Worm (Caenorhabditis elegans) whole organism, mixed stage, embryonic: ENCODE results near the gene srh-245.

ENCODE experiments used
- M03D4.4 ChIP-seq: sonication (generic microtip); optimal IDR thresholded peaks from 2 replicates; lab custom pipeline; 2017; ENCODE audit warnings: mild to moderate bottlenecking, missing genetic modification characterization, missing compliant biosample characterization
- bed-3 ChIP-seq: fragments of 200-800 bp; sonication (Bioruptor generic); optimal IDR thresholded peaks from 3 replicates; lab custom pipeline; 2018; ENCODE audit warnings: mild to moderate bottlenecking, missing genetic modification characterization, moderate library complexity, missing compliant biosample characterization
- blmp-1 ChIP-seq: fragments of 150-350 bp; optimal IDR thresholded peaks from 2 replicates; lab custom pipeline; 2014; ENCODE audit warnings: missing biosample characterization, missing genetic modification characterization
- ceh-39 ChIP-seq: fragments of 150-350 bp; optimal IDR thresholded peaks from 2 replicates; lab custom pipeline; 2014; ENCODE audit warnings: missing biosample characterization, missing genetic modification characterization
- ceh-43 ChIP-seq: fragments of 200-800 bp; sonication (Bioruptor generic); optimal IDR thresholded peaks from 2 replicates; lab custom pipeline; 2018; ENCODE audit warnings: mild to moderate bottlenecking, missing genetic modification characterization, moderate library complexity, missing compliant biosample characterization
- ceh-83 ChIP-seq: fragments of 200-800 bp; sonication (Bioruptor generic); optimal IDR thresholded peaks from 2 replicates; lab custom pipeline; 2018; ENCODE audit warnings: mild to moderate bottlenecking, missing genetic modification characterization, missing compliant biosample characterization
- cnd-1 ChIP-seq: fragments of 200-800 bp; sonication (Bioruptor generic); optimal IDR thresholded peaks from 2 replicates; lab custom pipeline; 2018; ENCODE audit warnings: mild to moderate bottlenecking, missing genetic modification characterization, missing compliant biosample characterization
- elt-1 ChIP-seq: sonication (generic microtip); optimal IDR thresholded peaks from 2 replicates; lab custom pipeline; 2017; ENCODE audit warnings: missing genetic modification characterization, mild to moderate bottlenecking, missing compliant biosample characterization, antibody characterized with exemption, moderate library complexity, borderline replicate concordance; ENCODE audit not compliant: insufficient read depth
- elt-3 ChIP-seq: fragments of 150-350 bp; optimal IDR thresholded peaks from 2 replicates; lab custom pipeline; 2014; ENCODE audit warnings: missing biosample characterization, missing genetic modification characterization
- flh-1 ChIP-seq: fragments of 200-800 bp; sonication (Bioruptor generic); optimal IDR thresholded peaks from 2 replicates; lab custom pipeline; 2018; ENCODE audit warnings: mild to moderate bottlenecking, missing genetic modification characterization, moderate library complexity, missing compliant biosample characterization
- ham-2 ChIP-seq: fragments of 200-800 bp; sonication (Bioruptor generic); optimal IDR thresholded peaks from 2 replicates; lab custom pipeline; 2018; ENCODE audit warnings: mild to moderate bottlenecking, missing genetic modification characterization, missing compliant biosample characterization
- hlh-1 ChIP-seq: fragments of 150-350 bp; optimal IDR thresholded peaks from 2 replicates; lab custom pipeline; 2014; ENCODE audit warnings: missing biosample characterization, missing genetic modification reagents, missing genetic modification characterization
- lin-13 ChIP-seq: fragments of 150-350 bp; optimal IDR thresholded peaks from 2 replicates; lab custom pipeline; 2014; ENCODE audit warnings: missing biosample characterization, missing genetic modification characterization
- lin-32 ChIP-seq: fragments of 200-800 bp; sonication (Bioruptor generic); optimal IDR thresholded peaks from 2 replicates; lab custom pipeline; 2018; ENCODE audit warnings: mild to moderate bottlenecking, missing genetic modification characterization, missing compliant biosample characterization
- lsy-2 ChIP-seq: fragments of 150-350 bp; optimal IDR thresholded peaks from 2 replicates; lab custom pipeline; 2014; ENCODE audit warnings: missing biosample characterization, missing genetic modification characterization
- mab-5 ChIP-seq: fragments of 150-350 bp; optimal IDR thresholded peaks from 2 replicates; lab custom pipeline; 2014; ENCODE audit warnings: missing biosample characterization, missing genetic modification characterization
- mep-1 ChIP-seq: fragments of 150-350 bp; optimal IDR thresholded peaks from 2 replicates; lab custom pipeline; 2017; ENCODE audit warnings: missing biosample characterization, missing genetic modification reagents, missing genetic modification characterization, inconsistent platforms
- mls-2 ChIP-seq: sonication (generic microtip); optimal IDR thresholded peaks from 2 replicates; lab custom pipeline; 2016; ENCODE audit warnings: mild to moderate bottlenecking, missing genetic modification characterization, moderate library complexity, missing compliant biosample characterization
- nhr-12 ChIP-seq: fragments of 150-350 bp; optimal IDR thresholded peaks from 2 replicates; lab custom pipeline; 2014; ENCODE audit warnings: missing biosample characterization, missing genetic modification characterization
- nhr-2 ChIP-seq: fragments of 150-350 bp; optimal IDR thresholded peaks from 2 replicates; lab custom pipeline; 2014; ENCODE audit warnings: missing biosample characterization, missing genetic modification characterization
- nhr-237 ChIP-seq: fragments of 150-350 bp; optimal IDR thresholded peaks from 2 replicates; lab custom pipeline; 2014; ENCODE audit warnings: missing biosample characterization, missing genetic modification characterization
- nhr-28 ChIP-seq: fragments of 150-350 bp; optimal IDR thresholded peaks from 2 replicates; lab custom pipeline; 2014; ENCODE audit warnings: missing biosample characterization, missing genetic modification characterization
- nhr-76 ChIP-seq: sonication (generic microtip); optimal IDR thresholded peaks from 2 replicates; lab custom pipeline; 2017; ENCODE audit warnings: missing biosample characterization, missing genetic modification characterization
- pha-4 ChIP-seq: fragments of 150-350 bp; optimal IDR thresholded peaks from 2 replicates; lab custom pipeline; 2018; ENCODE audit warnings: missing biosample characterization, missing genetic modification reagents, missing genetic modification characterization
- sem-2 ChIP-seq: fragments of 200-800 bp; sonication (Bioruptor generic); optimal IDR thresholded peaks from 2 replicates; lab custom pipeline; 2018; ENCODE audit warnings: mild to moderate bottlenecking, missing genetic modification characterization, missing compliant biosample characterization
- snpc-4 ChIP-seq: fragments of 150-350 bp; optimal IDR thresholded peaks from 2 replicates; lab custom pipeline; 2014; ENCODE audit warnings: missing biosample characterization, missing genetic modification characterization
- sptf-1 ChIP-seq: sonication (generic microtip); optimal IDR thresholded peaks from 2 replicates; lab custom pipeline; 2017; ENCODE audit warnings: mild to moderate bottlenecking, missing genetic modification characterization, moderate library complexity, missing compliant biosample characterization
- tbx-8 ChIP-seq: fragments of 200-800 bp; sonication (Bioruptor generic); optimal IDR thresholded peaks from 2 replicates; lab custom pipeline; 2018; ENCODE audit warnings: mild to moderate bottlenecking, missing genetic modification characterization, moderate library complexity, missing compliant biosample characterization
- unc-120 ChIP-seq: sonication (generic microtip); optimal IDR thresholded peaks from 2 replicates; lab custom pipeline; 2017; ENCODE audit warnings: missing genetic modification characterization, missing compliant biosample characterization; ENCODE audit not compliant: poor library complexity, severe bottlenecking
- unc-39 ChIP-seq: fragments of 150-350 bp; optimal IDR thresholded peaks from 2 replicates; lab custom pipeline; 2014; ENCODE audit warnings: missing biosample characterization, missing genetic modification characterization
- unc-62 ChIP-seq: fragments of 150-350 bp; optimal IDR thresholded peaks from 2 replicates; lab custom pipeline; 2014; ENCODE audit warnings: missing biosample characterization, missing genetic modification reagents, missing genetic modification characterization
- zip-8 ChIP-seq: fragments of 150-350 bp; optimal IDR thresholded peaks from 2 replicates; lab custom pipeline; 2014; ENCODE audit warnings: missing biosample characterization, missing genetic modification characterization
- ztf-11 ChIP-seq: fragments of 150-350 bp; optimal IDR thresholded peaks from 2 replicates; lab custom pipeline; 2014; ENCODE audit warnings: missing biosample characterization, missing genetic modification characterization

Gene srh-245

ce11 chrV:676550-677084 is 20.9 kb upstream of the srh-245 start, which contains the start of the genes fbxa-72 and srx-21:
TSS of gene fbxa-72 (minus strand) at chrV:676753.
TSS of gene srx-21 (plus strand) at chrV:677034.
- TF ChIP-seq nhr-237 (no peak), ceh-43 (no peak), ztf-11 (tag; lab: Kevin White, UChicago) (no peak), pha-4 (tag; lab: Kevin White, UChicago) (no peak), ceh-39 (tag; lab: Kevin White, UChicago) (no peak), lsy-2 (tag; lab: Kevin White, UChicago) (no peak), lin-13 (tag; lab: Kevin White, UChicago) (no peak), elt-1 (tag; lab: Kevin White, UChicago) (no peak), M03D4.4 (no peak), elt-3 (no peak), hlh-1 (tag; lab: Kevin White, UChicago) (no peak), blmp-1 (tag; lab: Kevin White, UChicago) (no peak), unc-39 (tag; lab: Kevin White, UChicago) (no peak), lin-32 (GFP tag; lab: Kevin White, UChicago) (no peak), unc-62 (GFP tag; lab: Kevin White, UChicago) (no peak), nhr-12 (tag; lab: Kevin White, UChicago) (no peak), sptf-1 (no peak), bed-3 (GFP tag; lab: Kevin White, UChicago) (no peak)
- TF ChIP-seq, all 35 proteins: peak for 0

ce11 chrV:676090-676489 is 20.4 kb upstream of the srh-245 start:
- TF ChIP-seq lin-13 (tag; lab: Kevin White, UChicago) (no peak), tbx-8 (GFP tag; lab: Kevin White, UChicago) (no peak), sptf-1 (no peak), ham-2 (GFP tag; lab: Kevin White, UChicago) (no peak), lin-32 (GFP tag; lab: Kevin White, UChicago) (no peak), pha-4 (tag; lab: Kevin White, UChicago) (no peak), hlh-1 (tag; lab: Kevin White, UChicago) (no peak), cnd-1 (tag; lab: Kevin White, UChicago) (no peak), lsy-2 (tag; lab: Kevin White, UChicago) (no peak)

- no peak for TF ChIP-seq tbx-8 (GFP tag; lab: Kevin White, UChicago)
- TF ChIP-seq zip-8 (tag; lab: Kevin White, UChicago): no peak
- no peak for TF ChIP-seq snpc-4
- TF ChIP-seq mls-2: no peak
- TF ChIP-seq elt-1 (tag; lab: Kevin White, UChicago): no peak
- TF ChIP-seq flh-1 (GFP tag; lab: Kevin White, UChicago): no peak
- no peak for TF ChIP-seq hlh-1 (tag; lab: Kevin White, UChicago)
- no peak for TF ChIP-seq mab-5
- no peak for TF ChIP-seq cnd-1 (tag; lab: Kevin White, UChicago)
- no peak for TF ChIP-seq nhr-28
- TF ChIP-seq lsy-2 (tag; lab: Kevin White, UChicago): no peak
- TF ChIP-seq bed-3 (GFP tag; lab: Kevin White, UChicago): no peak
- TF ChIP-seq M03D4.4: no peak
- no peak for TF ChIP-seq unc-62 (GFP tag; lab: Kevin White, UChicago)
Measured at ce11 chrV:674213-674612, 18.5 kb upstream of the srh-245 start, which contains the start of gene sru-25. TSS of gene sru-25 (minus strand) at chrV:674313.

DNA sequence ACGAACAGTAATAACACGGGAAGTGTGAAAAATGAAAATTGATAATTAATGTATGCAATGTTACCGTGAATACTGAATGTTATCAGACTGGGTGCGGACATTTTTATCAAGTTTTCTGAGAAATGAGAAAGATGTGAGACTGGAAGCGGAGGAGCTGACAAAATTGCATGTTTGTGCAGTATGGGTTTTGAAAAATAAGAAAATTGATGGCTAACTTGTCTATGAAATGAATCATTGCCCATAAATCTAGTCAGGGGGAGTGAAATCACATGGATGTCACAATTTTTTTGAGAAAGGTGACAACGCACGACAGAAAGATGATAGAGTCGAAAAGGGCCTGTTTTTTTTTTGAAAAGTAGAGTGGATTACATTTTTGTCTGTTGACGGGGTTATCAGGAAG is 15.6 kb upstream of the srh-245 start, which contains the start of gene sru-24:
sru-24 (minus strand) TSS at position 101 of the 400 bp plus-strand sequence.
- TF ChIP-seq nhr-2 (tag; lab: Kevin White, UChicago) (no peak), lsy-2 (tag; lab: Kevin White, UChicago) (no peak), nhr-76 (tag; lab: Kevin White, UChicago) (no peak), elt-1 (tag; lab: Kevin White, UChicago) (no peak), nhr-12 (tag; lab: Kevin White, UChicago) (no peak), sem-2 (GFP tag; lab: Kevin White, UChicago) (no peak), ztf-11 (tag; lab: Kevin White, UChicago) (no peak)

DNA sequence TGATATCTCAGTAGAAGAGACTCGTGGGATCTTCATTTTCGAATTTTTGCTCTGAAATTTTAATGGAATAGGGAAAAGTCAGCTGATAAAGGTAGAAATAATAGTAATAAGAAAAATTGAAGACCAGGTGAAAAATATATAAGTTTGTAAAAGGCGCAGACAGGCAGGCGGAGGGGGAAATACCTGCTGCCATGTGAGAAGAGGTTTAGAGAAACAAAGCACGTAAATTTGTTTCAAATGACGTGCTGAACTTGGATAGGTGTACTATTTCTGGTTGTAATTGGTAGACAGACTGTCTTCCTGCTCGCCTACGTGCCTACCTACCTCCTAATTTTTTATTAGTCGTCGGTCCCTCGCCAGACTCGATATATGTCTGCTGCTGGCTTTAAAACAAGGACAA is 11.7 kb upstream of the srh-245 start, which contains the start of gene nhr-180:
nhr-180 (minus strand) TSS at position 52 of the 400 bp plus-strand sequence.
- TF ChIP-seq ceh-39 (tag; lab: Kevin White, UChicago): no peak
- TF ChIP-seq ceh-83 (GFP tag; lab: Kevin White, UChicago): no peak
- no peak for TF ChIP-seq mep-1 (tag; lab: Kevin White, UChicago)
- no peak for TF ChIP-seq bed-3 (GFP tag; lab: Kevin White, UChicago)
- no peak for TF ChIP-seq mls-2
- no peak for TF ChIP-seq M03D4.4
- no peak for TF ChIP-seq unc-120 (tag; lab: Kevin White, UChicago)
- TF ChIP-seq elt-1 (tag; lab: Kevin White, UChicago): no peak
- TF ChIP-seq nhr-12 (tag; lab: Kevin White, UChicago): no peak
- TF ChIP-seq lin-13 (tag; lab: Kevin White, UChicago): no peak
- TF ChIP-seq unc-62 (GFP tag; lab: Kevin White, UChicago): no peak
- no peak for TF ChIP-seq mab-5
- no peak for TF ChIP-seq nhr-28
- no peak for TF ChIP-seq sem-2 (GFP tag; lab: Kevin White, UChicago)
- TF ChIP-seq nhr-76 (tag; lab: Kevin White, UChicago): no peak
- TF ChIP-seq ztf-11 (tag; lab: Kevin White, UChicago): no peak
- TF ChIP-seq pha-4 (tag; lab: Kevin White, UChicago): no peak
- TF ChIP-seq, all 35 proteins: peak for 0
